Comparison of ENCODE assay signal across 3 fruit fly cellular contexts in the genomic region with DNA sequence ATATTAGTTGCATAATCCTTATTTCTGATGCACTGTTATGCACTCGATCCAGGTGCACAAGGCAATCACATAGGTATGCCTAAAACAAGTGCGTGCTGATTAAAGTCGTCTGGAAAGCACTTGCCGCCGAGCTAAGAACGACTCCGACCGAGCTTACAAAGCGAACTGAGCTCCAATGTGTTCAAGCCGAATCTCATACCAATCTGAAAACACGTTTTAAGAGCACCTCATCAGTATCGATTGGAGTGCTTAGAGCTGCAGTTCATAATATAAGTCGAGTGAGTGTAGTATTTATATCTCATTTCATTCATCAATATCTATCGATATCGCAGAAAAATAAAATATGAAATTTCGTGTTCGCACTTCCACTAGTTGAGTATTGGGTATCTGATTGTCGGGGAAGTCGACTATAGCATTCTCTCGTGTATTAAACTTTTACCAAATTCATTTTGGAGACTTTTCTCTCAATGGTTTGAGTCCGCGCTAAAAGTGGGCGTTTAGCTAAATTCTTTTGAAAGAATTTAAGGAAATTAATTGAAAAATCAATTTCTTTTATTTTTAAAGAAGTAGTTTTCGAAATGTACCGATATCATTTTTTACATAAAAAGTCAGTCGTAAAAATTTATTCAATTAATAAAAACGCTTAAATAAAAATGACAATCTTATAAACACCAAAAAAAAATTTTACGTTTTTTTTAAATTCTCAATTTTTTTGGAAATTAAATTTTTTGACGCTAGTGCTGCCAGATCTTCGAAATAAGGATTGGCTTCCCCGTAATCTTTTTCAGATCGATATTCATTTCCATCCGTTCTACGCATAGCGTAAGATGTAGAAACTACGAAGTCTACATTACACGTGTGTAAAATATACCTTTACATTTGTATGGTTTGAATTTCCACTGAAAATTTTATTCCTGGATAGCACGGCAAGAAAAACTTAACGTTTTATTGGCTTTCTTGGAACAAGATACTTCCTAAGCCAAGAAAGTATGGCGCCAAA.
TF ChIP-seq lines count a peak whose summit lies in the region.

A gene (minus strand): TSS at position 169 of the 1,000 bp plus-strand sequence.

TF ChIP-seq in whole organism, embryonic, 481 proteins besides CTCF, POLR2A, EP300 and RAD21 (continued from another document and continues in another):
- peak; percentile 9 for TF ChIP-seq Bteb2 (GFP tag; optimal IDR thresholded peaks at IDR 0.05; lab: Kevin White, UChicago)
- TF ChIP-seq dpn (GFP tag; optimal IDR thresholded peaks at IDR 0.05; lab: Kevin White, UChicago): peak in 1 of 2 experiments; percentile 42
- TF ChIP-seq CG4424 (GFP tag; optimal IDR thresholded peaks at IDR 0.05; lab: Kevin White, UChicago): no peak
- TF ChIP-seq Xbp1 (GFP tag; optimal IDR thresholded peaks at IDR 0.05; lab: Kevin White, UChicago): peak; percentile 47
- TF ChIP-seq z (GFP tag; IDR thresholded peaks at IDR 0.05; lab: Robert Waterston, UW): peak; percentile 83
- no peak for TF ChIP-seq vfl (GFP tag; optimal IDR thresholded peaks at IDR 0.05; lab: Kevin White, UChicago)
- TF ChIP-seq TFAM (GFP tag; optimal IDR thresholded peaks at IDR 0.05; lab: Kevin White, UChicago): no peak
- no peak for TF ChIP-seq Nf-YA (GFP tag; IDR thresholded peaks at IDR 0.05; lab: Robert Waterston, UW)
- TF ChIP-seq dm (GFP tag; optimal IDR thresholded peaks at IDR 0.05; lab: Kevin White, UChicago): no peak
- no peak for TF ChIP-seq danr (GFP tag; IDR thresholded peaks at IDR 0.05; lab: Robert Waterston, UW)
- no peak for TF ChIP-seq Atf-2 (GFP tag; optimal IDR thresholded peaks at IDR 0.05; lab: Kevin White, UChicago)
- no peak for TF ChIP-seq bowl (GFP tag; IDR thresholded peaks at IDR 0.05; lab: Robert Waterston, UW)
- TF ChIP-seq CG2120 (GFP tag; optimal IDR thresholded peaks at IDR 0.05; lab: Kevin White, UChicago): peak; percentile 72
- no peak for TF ChIP-seq sug (tag; optimal IDR thresholded peaks at IDR 0.05; lab: Kevin White, UChicago)
- TF ChIP-seq dimm (GFP tag; IDR thresholded peaks at IDR 0.05; lab: Robert Waterston, UW): no peak
- no peak for TF ChIP-seq CG3838 (GFP tag; optimal IDR thresholded peaks at IDR 0.05; lab: Kevin White, UChicago)
- peak; percentile 47 for TF ChIP-seq lilli (GFP tag; optimal IDR thresholded peaks at IDR 0.05; lab: Kevin White, UChicago)
- no peak for TF ChIP-seq ara (GFP tag; IDR thresholded peaks at IDR 0.05; lab: Robert Waterston, UW)
- no peak for TF ChIP-seq hth (optimal IDR thresholded peaks at IDR 0.05; lab: Kevin White, UChicago)
- TF ChIP-seq CG16779 (GFP tag; IDR thresholded peaks at IDR 0.05; lab: Robert Waterston, UW): no peak
- TF ChIP-seq lola (GFP tag; optimal IDR thresholded peaks at IDR 0.05; lab: Kevin White, UChicago): no peak
- peak; percentile 22; the same call in 1 of the 2 replicates for TF ChIP-seq Rx (GFP tag; IDR thresholded peaks at IDR 0.05; lab: Robert Waterston, UW)
- TF ChIP-seq Dad (GFP tag; optimal IDR thresholded peaks at IDR 0.05; lab: Kevin White, UChicago): no peak
- no peak for TF ChIP-seq wek (GFP tag; optimal IDR thresholded peaks at IDR 0.05; lab: Kevin White, UChicago)
- no peak for TF ChIP-seq ham (GFP tag; IDR thresholded peaks at IDR 0.05; lab: Robert Waterston, UW)
- TF ChIP-seq CG11085 (GFP tag; IDR thresholded peaks at IDR 0.05; lab: Robert Waterston, UW): 0 out of 2 replicates have a peak, but pooled peaks have one; percentile 15
- peak; percentile 34; the same call in 1 of the 3 replicates for TF ChIP-seq dysf (GFP tag; IDR thresholded peaks at IDR 0.05; lab: Robert Waterston, UW)
- 0 out of 3 replicates have a peak, but pooled peaks have one; percentile 31 for TF ChIP-seq Dbx (GFP tag; IDR thresholded peaks at IDR 0.05; lab: Robert Waterston, UW)
- no peak for TF ChIP-seq odd (GFP tag; optimal IDR thresholded peaks at IDR 0.05; lab: Kevin White, UChicago)
- TF ChIP-seq CG10462 (GFP tag; optimal IDR thresholded peaks at IDR 0.05; lab: Kevin White, UChicago): no peak
- TF ChIP-seq seq (GFP tag; IDR thresholded peaks at IDR 0.05; lab: Robert Waterston, UW): no peak
- no peak for TF ChIP-seq Hsf (GFP tag; optimal IDR thresholded peaks at IDR 0.05; lab: Kevin White, UChicago)
- TF ChIP-seq CG9797 (GFP tag; optimal IDR thresholded peaks at IDR 0.05; lab: Kevin White, UChicago): no peak
- TF ChIP-seq E2f2 (GFP tag; IDR thresholded peaks at IDR 0.05; lab: Robert Waterston, UW): 0 out of 2 replicates have a peak, but pooled peaks have one; percentile 27
- TF ChIP-seq pho (GFP tag; optimal IDR thresholded peaks at IDR 0.05; lab: Kevin White, UChicago): no peak
- peak; percentile 57 for TF ChIP-seq CG9932 (GFP tag; IDR thresholded peaks at IDR 0.05; lab: Robert Waterston, UW)
- TF ChIP-seq CG31365 (tag; optimal IDR thresholded peaks at IDR 0.05; lab: Kevin White, UChicago): peak; percentile 29
- TF ChIP-seq CG3726 (GFP tag; IDR thresholded peaks at IDR 0.05; lab: Robert Waterston, UW): no peak
- no peak for TF ChIP-seq E2f1 (GFP tag; IDR thresholded peaks at IDR 0.05; lab: Robert Waterston, UW)
- TF ChIP-seq CG16863 (GFP tag; optimal IDR thresholded peaks at IDR 0.05; lab: Kevin White, UChicago): peak; percentile 10

TF ChIP-seq in whole organism, prepupa, 60 proteins besides CTCF, POLR2A, EP300 and RAD21 (continued from another document):
- TF ChIP-seq Hr38 (GFP tag; optimal IDR thresholded peaks at IDR 0.05; lab: Kevin White, UChicago) (no peak), OdsH (GFP tag; optimal IDR thresholded peaks at IDR 0.05; lab: Kevin White, UChicago) (peak; percentile 47), Ets21C (GFP tag; optimal IDR thresholded peaks at IDR 0.05; lab: Kevin White, UChicago) (peak; percentile 37), spab (GFP tag; optimal IDR thresholded peaks at IDR 0.05; lab: Kevin White, UChicago) (no peak), Hr4 (GFP tag; optimal IDR thresholded peaks at IDR 0.05; lab: Kevin White, UChicago) (peak; percentile 57), lz (GFP tag; optimal IDR thresholded peaks at IDR 0.05; lab: Kevin White, UChicago) (peak; percentile 70), CG6792 (GFP tag; optimal IDR thresholded peaks at IDR 0.05; lab: Kevin White, UChicago) (peak; percentile 31), dac (GFP tag; optimal IDR thresholded peaks at IDR 0.05; lab: Kevin White, UChicago) (no peak), net (GFP tag; optimal IDR thresholded peaks at IDR 0.05; lab: Kevin White, UChicago) (peak; percentile 19), svp (GFP tag; lab: Kevin White, UChicago) (peak; percentile 87), Eip78C (GFP tag; lab: Kevin White, UChicago) (peak; percentile 88), Sox102F (GFP tag; optimal IDR thresholded peaks at IDR 0.05; lab: Kevin White, UChicago) (peak; percentile 64), Sox15 (GFP tag; optimal IDR thresholded peaks at IDR 0.05; lab: Kevin White, UChicago) (peak; percentile 29), CG15336 (GFP tag; IDR thresholded peaks at IDR 0.05; lab: Robert Waterston, UW) (peak; percentile 13; the same call in 1 of the 2 replicates), Eip75B (GFP tag; optimal IDR thresholded peaks at IDR 0.05; lab: Kevin White, UChicago) (peak; percentile 61), Gug (GFP tag; IDR thresholded peaks at IDR 0.05; lab: Robert Waterston, UW) (no peak; the same call in 1 of the 2 replicates), Smox (GFP tag; optimal IDR thresholded peaks at IDR 0.05; lab: Kevin White, UChicago) (peak; percentile 49), CG10631 (GFP tag; optimal IDR thresholded peaks at IDR 0.05; lab: Kevin White, UChicago) (peak; percentile 13), CG6854 (GFP tag; optimal IDR thresholded peaks at IDR 0.05; lab: Kevin White, UChicago) (peak; percentile 59), Ets96B (tag; optimal IDR thresholded peaks at IDR 0.05; lab: Kevin White, UChicago) (no peak), fd85E (GFP tag; optimal IDR thresholded peaks at IDR 0.05; lab: Kevin White, UChicago) (no peak), CG6276 (GFP tag; optimal IDR thresholded peaks at IDR 0.05; lab: Kevin White, UChicago) (no peak), fd59A (GFP tag; optimal IDR thresholded peaks at IDR 0.05; lab: Kevin White, UChicago) (no peak), CG31627 (GFP tag; optimal IDR thresholded peaks at IDR 0.05; lab: Kevin White, UChicago) (peak; percentile 58), CG8632 (GFP tag; optimal IDR thresholded peaks at IDR 0.05; lab: Kevin White, UChicago) (no peak), CG11902 (GFP tag; optimal IDR thresholded peaks at IDR 0.05; lab: Kevin White, UChicago) (no peak), CG11762 (GFP tag; optimal IDR thresholded peaks at IDR 0.05; lab: Kevin White, UChicago; ENCODE audit: insufficient read depth) (no peak), ss (GFP tag; optimal IDR thresholded peaks at IDR 0.05; lab: Kevin White, UChicago) (peak; percentile 68 to 80), CG8119 (GFP tag; IDR thresholded peaks at IDR 0.05; lab: Robert Waterston, UW) (peak; percentile 37; the same call in 1 of the 3 replicates), pdm3 (GFP tag; optimal IDR thresholded peaks at IDR 0.05; lab: Kevin White, UChicago) (peak; percentile 53), CG16779 (tag; optimal IDR thresholded peaks at IDR 0.05; lab: Kevin White, UChicago) (no peak), eg (GFP tag; IDR thresholded peaks at IDR 0.05; lab: Robert Waterston, UW) (no peak), CG34406 (GFP tag; optimal IDR thresholded peaks at IDR 0.05; lab: Kevin White, UChicago) (peak; percentile 37), Sox14 (GFP tag; optimal IDR thresholded peaks at IDR 0.05; lab: Kevin White, UChicago) (peak; percentile 55), Blimp-1 (GFP tag; optimal IDR thresholded peaks at IDR 0.05; lab: Kevin White, UChicago) (no peak), CG6163 (GFP tag; IDR thresholded peaks at IDR 0.05; lab: Robert Waterston, UW) (peak; percentile 63; the same call in 1 of the 3 replicates), CG1621 (tag; optimal IDR thresholded peaks at IDR 0.05; lab: Kevin White, UChicago) (peak; percentile 57), Met (GFP tag; optimal IDR thresholded peaks at IDR 0.05; lab: Kevin White, UChicago) (peak; percentile 64), fkh (GFP tag; optimal IDR thresholded peaks at IDR 0.05; lab: Kevin White, UChicago) (peak; percentile 59), achi (GFP tag; optimal IDR thresholded peaks at IDR 0.05; lab: Kevin White, UChicago) (peak; percentile 50), CG11294 (GFP tag; IDR thresholded peaks at IDR 0.05; lab: Robert Waterston, UW) (no peak)

TF ChIP-seq in whole organism, wandering third instar larva, 38 proteins besides CTCF, POLR2A, EP300 and RAD21 (continued from another document):
- TF ChIP-seq Rel (GFP tag; optimal IDR thresholded peaks at IDR 0.05; lab: Kevin White, UChicago): no peak
- no peak for TF ChIP-seq Rel (tag; optimal IDR thresholded peaks at IDR 0.05; lab: Kevin White, UChicago)
- peak; percentile 59 for TF ChIP-seq br (GFP tag; optimal IDR thresholded peaks at IDR 0.05; lab: Kevin White, UChicago)
- TF ChIP-seq N (GFP tag; optimal IDR thresholded peaks at IDR 0.05; lab: Kevin White, UChicago): no peak
- no peak for TF ChIP-seq Hr83 (GFP tag; optimal IDR thresholded peaks at IDR 0.05; lab: Kevin White, UChicago; ENCODE audit: poor library complexity, severe bottlenecking)
- TF ChIP-seq woc (GFP tag; optimal IDR thresholded peaks at IDR 0.05; lab: Kevin White, UChicago): peak; percentile 18
- peak; percentile 13 for TF ChIP-seq Sp1 (GFP tag; optimal IDR thresholded peaks at IDR 0.05; lab: Kevin White, UChicago)
- TF ChIP-seq lola (GFP tag; optimal IDR thresholded peaks at IDR 0.05; lab: Kevin White, UChicago): no peak
- TF ChIP-seq usp (GFP tag; optimal IDR thresholded peaks at IDR 0.05; lab: Kevin White, UChicago): no peak
- TF ChIP-seq pan (optimal IDR thresholded peaks at IDR 0.05; lab: Kevin White, UChicago): no peak
- no peak for TF ChIP-seq GATAd (GFP tag; optimal IDR thresholded peaks at IDR 0.05; lab: Kevin White, UChicago)
- no peak for TF ChIP-seq CG32264 (GFP tag; optimal IDR thresholded peaks at IDR 0.05; lab: Kevin White, UChicago)
- TF ChIP-seq dsf (GFP tag; optimal IDR thresholded peaks at IDR 0.05; lab: Kevin White, UChicago; ENCODE audit: borderline replicate concordance): no peak
- peak in 1 of 2 experiments; percentile 57 for TF ChIP-seq foxo (GFP tag; optimal IDR thresholded peaks at IDR 0.05; lab: Kevin White, UChicago)
- no peak for TF ChIP-seq jim (GFP tag; optimal IDR thresholded peaks at IDR 0.05; lab: Kevin White, UChicago)
- TF ChIP-seq Jra (GFP tag; optimal IDR thresholded peaks at IDR 0.05; lab: Kevin White, UChicago): no peak
